Worm (Caenorhabditis elegans) whole organism, L4/young adult: Measurements from ENCODE around the gene Y44A6D.7.

Experiments used
- dao-5 ChIP-seq: sonication (generic microtip); optimal IDR thresholded peaks from 2 replicates; lab custom pipeline; 2016; ENCODE audit warnings: missing genotype, missing genetic modification characterization, moderate library complexity, missing compliant biosample characterization
- him-1 ChIP-seq: sonication (generic microtip); optimal IDR thresholded peaks from 2 replicates; lab custom pipeline; 2016; ENCODE audit warnings: missing genotype, missing genetic modification reagents, missing genetic modification characterization, missing compliant biosample characterization

ce11 chrV:20850580-20850979, 36.1 kb downstream of the Y44A6D.7 start, which contains the start of gene clec-264:
- TF ChIP-seq dao-5 (no peak), him-1 (tag; lab: Kevin White, UChicago) (no peak)
